Fruit fly (Drosophila melanogaster) whole organism, embryonic: Measurements from ENCODE around the gene IA-2.
A peak's percentile ranks its signal among the peaks of the same experiment; 100 is the strongest.

ENCODE experiments used
- Abd-B ChIP-seq: fragments of 200-800 bp; sonication (Bioruptor generic); optimal IDR thresholded peaks from 2 replicates; lab custom pipeline; 2018; ENCODE audit warnings: missing biosample characterization, mild to moderate bottlenecking, missing genetic modification characterization, moderate library complexity
- Ada2b ChIP-seq: fragments of 200-800 bp; sonication (Bioruptor generic); IDR thresholded peaks from 2 replicates; pipeline ENCODE4 v1.3.6; 2022; ENCODE audit warnings: missing biosample characterization, missing genetic modification characterization
- Aef1 ChIP-seq: fragments of 200-800 bp; sonication (Bioruptor generic); IDR thresholded peaks from 3 replicates; pipeline ENCODE4 v1.3.6; 2022; ENCODE audit warnings: missing biosample characterization, missing genetic modification characterization
- Awh ChIP-seq: fragments of 200-800 bp; sonication (Bioruptor generic); IDR thresholded peaks from 2 replicates; pipeline ENCODE4, ENCODE4 v1.3.6; 2022; ENCODE audit warnings: missing biosample characterization, missing genetic modification characterization
- CG10267 ChIP-seq: fragments of 200-800 bp; sonication (Bioruptor generic); optimal IDR thresholded peaks from 2 replicates; lab custom pipeline; 2018; ENCODE audit warnings: missing biosample characterization, mild to moderate bottlenecking, missing genetic modification characterization, moderate library complexity
- CG10431 ChIP-seq: fragments of 200-800 bp; sonication (Bioruptor generic); optimal IDR thresholded peaks from 3 replicates; lab custom pipeline; 2018; ENCODE audit warnings: missing biosample characterization, mild to moderate bottlenecking, missing genetic modification characterization
- CG11247 ChIP-seq: fragments of 200-800 bp; sonication (Bioruptor generic); IDR thresholded peaks from 2 replicates; pipeline ENCODE4 v1.3.6; 2022; ENCODE audit warnings: missing biosample characterization, missing genetic modification characterization
- CG11456 ChIP-seq: fragments of 200-800 bp; sonication (Bioruptor generic); IDR thresholded peaks from 3 replicates; pipeline ENCODE4 v1.3.6; 2022; ENCODE audit warnings: missing biosample characterization, missing genetic modification characterization
- CG11723 ChIP-seq: fragments of 200-800 bp; sonication (Bioruptor generic); optimal IDR thresholded peaks from 2 replicates; lab custom pipeline; 2017; ENCODE audit warnings: missing biosample characterization, mild to moderate bottlenecking, missing genetic modification characterization
- CG13424 ChIP-seq: fragments of 200-800 bp; sonication (Bioruptor generic); optimal IDR thresholded peaks from 2 replicates; lab custom pipeline; 2019; ENCODE audit warnings: missing biosample characterization, mild to moderate bottlenecking, missing genetic modification characterization, moderate library complexity
- CG14441 ChIP-seq: fragments of 200-800 bp; sonication (Bioruptor generic); IDR thresholded peaks from 2 replicates; pipeline ENCODE4 v1.3.6; 2022; ENCODE audit warnings: missing biosample characterization, missing genetic modification characterization
- CG14667 ChIP-seq: fragments of 200-800 bp; sonication (Bioruptor generic); IDR thresholded peaks from 2 replicates; pipeline ENCODE4 v1.3.6; 2022; ENCODE audit warnings: missing biosample characterization, missing genetic modification characterization
- CG1529 ChIP-seq: fragments of 200-800 bp; sonication (Bioruptor generic); optimal IDR thresholded peaks from 3 replicates; lab custom pipeline; 2018; ENCODE audit warnings: missing biosample characterization, missing genetic modification characterization
- CG15479 ChIP-seq: fragments of 200-800 bp; sonication (Bioruptor generic); optimal IDR thresholded peaks from 3 replicates; lab custom pipeline; 2019; ENCODE audit warnings: missing biosample characterization, mild to moderate bottlenecking, missing genetic modification characterization, moderate library complexity
- CG1647 ChIP-seq: fragments of 200-800 bp; sonication (Bioruptor generic); optimal IDR thresholded peaks from 3 replicates; lab custom pipeline; 2016; ENCODE audit warnings: missing biosample characterization, missing genetic modification characterization
- CG16779 ChIP-seq: fragments of 200-800 bp; sonication (Bioruptor generic); IDR thresholded peaks from 2 replicates; pipeline ENCODE4 v1.3.6; 2022; ENCODE audit warnings: missing biosample characterization, missing genetic modification characterization
- CG16863 ChIP-seq: fragments of 200-800 bp; sonication (Bioruptor generic); optimal IDR thresholded peaks from 3 replicates; lab custom pipeline; 2016; ENCODE audit warnings: missing biosample characterization, missing genetic modification characterization
- CG2678 ChIP-seq: fragments of 200-800 bp; sonication (Bioruptor generic); optimal IDR thresholded peaks from 3 replicates; lab custom pipeline; 2019; ENCODE audit warnings: missing biosample characterization, mild to moderate bottlenecking, missing genetic modification characterization, moderate library complexity
- CG33557 ChIP-seq: fragments of 200-800 bp; sonication (Bioruptor generic); optimal IDR thresholded peaks from 2 replicates; lab custom pipeline; 2019; ENCODE audit warnings: missing biosample characterization, mild to moderate bottlenecking, missing genetic modification characterization, moderate library complexity
- CG3726 ChIP-seq: fragments of 200-800 bp; sonication (Bioruptor generic); IDR thresholded peaks from 3 replicates; pipeline ENCODE4, ENCODE4 v1.3.6; 2022; ENCODE audit warnings: missing biosample characterization, missing genetic modification characterization
- CG42726 ChIP-seq: fragments of 200-800 bp; sonication (Bioruptor generic); IDR thresholded peaks from 2 replicates; pipeline ENCODE4 v1.3.6; 2022; ENCODE audit warnings: missing biosample characterization, missing genetic modification characterization; ENCODE audit not compliant: partially characterized antibody
- CG43689 ChIP-seq: fragments of 200-800 bp; sonication (Bioruptor generic); IDR thresholded peaks from 2 replicates; pipeline ENCODE4 v1.3.6; 2022; ENCODE audit warnings: missing biosample characterization, missing genetic modification characterization
- CG6254 ChIP-seq: fragments of 200-800 bp; sonication (Bioruptor generic); optimal IDR thresholded peaks from 3 replicates; lab custom pipeline; 2017; ENCODE audit warnings: mild to moderate bottlenecking, missing biosample characterization, missing genetic modification reagents, missing genetic modification characterization
- CG6765 ChIP-seq: fragments of 200-800 bp; sonication (Bioruptor generic); optimal IDR thresholded peaks from 3 replicates; lab custom pipeline; 2017; ENCODE audit warnings: missing biosample characterization, mild to moderate bottlenecking, missing genetic modification characterization
- CG7372 ChIP-seq: fragments of 200-800 bp; sonication (Bioruptor generic); IDR thresholded peaks from 2 replicates; pipeline ENCODE4 v1.3.6; 2022; ENCODE audit warnings: missing biosample characterization, missing genetic modification characterization
- CG8924 ChIP-seq: fragments of 200-800 bp; optimal IDR thresholded peaks from 3 replicates; lab custom pipeline; 2019; ENCODE audit warnings: missing biosample characterization, mild to moderate bottlenecking, missing genetic modification characterization, moderate library complexity
- CG9932 ChIP-seq: fragments of 200-800 bp; sonication (Bioruptor generic); IDR thresholded peaks from 2 replicates; pipeline ENCODE4 v1.3.6; 2022; ENCODE audit warnings: missing biosample characterization, missing genetic modification characterization
- CkIIα-i1 ChIP-seq: fragments of 200-800 bp; sonication (Bioruptor generic); IDR thresholded peaks from 2 replicates; pipeline ENCODE4 v1.3.6; 2022; ENCODE audit warnings: missing biosample characterization, missing genetic modification characterization
- Dip2 ChIP-seq: fragments of 200-800 bp; sonication (Bioruptor generic); IDR thresholded peaks from 2 replicates; pipeline ENCODE4 v1.3.6; 2022; ENCODE audit warnings: missing biosample characterization, missing genetic modification characterization
- Dref ChIP-seq: fragments of 200-800 bp; sonication (Bioruptor generic); IDR thresholded peaks from 2 replicates; pipeline ENCODE4 v1.3.6; 2022; ENCODE audit warnings: missing biosample characterization, missing genetic modification characterization
- Fer3 ChIP-seq: fragments of 200-800 bp; sonication (Bioruptor generic); optimal IDR thresholded peaks from 2 replicates; lab custom pipeline; 2018; ENCODE audit warnings: missing biosample characterization, mild to moderate bottlenecking, missing genetic modification characterization, moderate library complexity
- H15 ChIP-seq: fragments of 200-800 bp; sonication (Bioruptor generic); IDR thresholded peaks from 3 replicates; pipeline ENCODE4 v1.3.6; 2022; ENCODE audit warnings: missing biosample characterization, missing genetic modification characterization
- Hand ChIP-seq: fragments of 200-800 bp; sonication (Bioruptor generic); optimal IDR thresholded peaks from 2 replicates; lab custom pipeline; 2017; ENCODE audit warnings: mild to moderate bottlenecking, missing biosample characterization, missing genetic modification reagents, missing genetic modification characterization
- Nf-YB ChIP-seq: fragments of 200-800 bp; sonication (Bioruptor generic); optimal IDR thresholded peaks from 3 replicates; lab custom pipeline; 2019; ENCODE audit warnings: missing biosample characterization, mild to moderate bottlenecking, missing genetic modification characterization, moderate library complexity
- Optix ChIP-seq: fragments of 200-800 bp; sonication (Bioruptor generic); IDR thresholded peaks from 3 replicates; pipeline ENCODE4 v1.3.6; 2022; ENCODE audit warnings: missing biosample characterization, missing genetic modification characterization
- TFAM ChIP-seq: fragments of 200-800 bp; sonication (Bioruptor generic); optimal IDR thresholded peaks from 2 replicates; lab custom pipeline; 2017; ENCODE audit warnings: missing biosample characterization, missing genetic modification characterization, inconsistent platforms
- abd-A ChIP-seq: fragments of 200-800 bp; sonication (Bioruptor generic); optimal IDR thresholded peaks from 3 replicates; lab custom pipeline; 2019; ENCODE audit warnings: missing biosample characterization, mild to moderate bottlenecking, missing genetic modification characterization, moderate library complexity
- bcd ChIP-seq: fragments of 200-800 bp; sonication (Bioruptor generic); optimal IDR thresholded peaks from 2 replicates; lab custom pipeline; 2017; ENCODE audit warnings: missing biosample characterization, mild to moderate bottlenecking, missing genetic modification characterization
- bowl ChIP-seq: fragments of 200-800 bp; sonication (Bioruptor generic); IDR thresholded peaks from 2 replicates; pipeline ENCODE4 v1.3.6; 2022; ENCODE audit warnings: missing biosample characterization, missing genetic modification characterization
- cg ChIP-seq: fragments of 200-800 bp; sonication (Bioruptor generic); optimal IDR thresholded peaks from 3 replicates; lab custom pipeline; 2019; ENCODE audit warnings: missing biosample characterization, mild to moderate bottlenecking, missing genetic modification characterization, moderate library complexity
- esg ChIP-seq: fragments of 200-800 bp; sonication (Bioruptor generic); conservative IDR thresholded peaks from 2 replicates; pipeline ENCODE4 v1.3.6; 2022; ENCODE audit warnings: missing biosample characterization, missing genetic modification characterization
- ewg ChIP-seq: fragments of 200-800 bp; sonication (Bioruptor generic); optimal IDR thresholded peaks from 3 replicates; lab custom pipeline; 2017; ENCODE audit warnings: mild to moderate bottlenecking, missing biosample characterization, missing genetic modification reagents, missing genetic modification characterization
- eyg ChIP-seq: fragments of 200-800 bp; sonication (Bioruptor generic); optimal IDR thresholded peaks from 3 replicates; lab custom pipeline; 2016; ENCODE audit warnings: missing biosample characterization, missing genetic modification characterization
- nerfin-1 ChIP-seq: fragments of 200-800 bp; sonication (Bioruptor generic); optimal IDR thresholded peaks from 3 replicates; lab custom pipeline; 2019; ENCODE audit warnings: missing biosample characterization, mild to moderate bottlenecking, missing genetic modification characterization, moderate library complexity
- oc ChIP-seq: fragments of 200-800 bp; sonication (Bioruptor generic); optimal IDR thresholded peaks from 2 replicates; lab custom pipeline; 2018; ENCODE audit warnings: missing biosample characterization, mild to moderate bottlenecking, missing genetic modification characterization, moderate library complexity
- phol ChIP-seq: fragments of 200-800 bp; sonication (Bioruptor generic); optimal IDR thresholded peaks from 3 replicates; lab custom pipeline; 2018; ENCODE audit warnings: missing biosample characterization, mild to moderate bottlenecking, missing genetic modification characterization, moderate library complexity
- sens-2 ChIP-seq: fragments of 200-800 bp; sonication (Bioruptor generic); IDR thresholded peaks from 2 replicates; pipeline ENCODE4 v1.3.6; 2022; ENCODE audit warnings: missing biosample characterization, missing genetic modification characterization
- sisA ChIP-seq: fragments of 200-800 bp; sonication (Bioruptor generic); IDR thresholded peaks from 2 replicates; pipeline ENCODE4 v1.3.6; 2022; ENCODE audit warnings: missing biosample characterization, missing genetic modification characterization
- slbo ChIP-seq: fragments of 200-800 bp; sonication (Bioruptor generic); IDR thresholded peaks from 2 replicates; pipeline ENCODE4 v1.3.6; 2022; ENCODE audit warnings: missing biosample characterization, missing genetic modification characterization
- stc ChIP-seq: fragments of 200-800 bp; sonication (Bioruptor generic); IDR thresholded peaks from 2 replicates; pipeline ENCODE4 v1.3.6; 2022; ENCODE audit warnings: missing biosample characterization, missing genetic modification characterization
- sug ChIP-seq: fragments of 200-800 bp; optimal IDR thresholded peaks from 2 replicates; lab custom pipeline; 2019; ENCODE audit warnings: missing biosample characterization, mild to moderate bottlenecking, missing genetic modification characterization, moderate library complexity
- tna ChIP-seq: fragments of 200-800 bp; sonication (Bioruptor generic); IDR thresholded peaks from 2 replicates; pipeline ENCODE4 v1.3.6; 2022; ENCODE audit warnings: missing biosample characterization, missing genetic modification characterization; ENCODE audit not compliant: partially characterized antibody

IA-2 gene

DNA sequence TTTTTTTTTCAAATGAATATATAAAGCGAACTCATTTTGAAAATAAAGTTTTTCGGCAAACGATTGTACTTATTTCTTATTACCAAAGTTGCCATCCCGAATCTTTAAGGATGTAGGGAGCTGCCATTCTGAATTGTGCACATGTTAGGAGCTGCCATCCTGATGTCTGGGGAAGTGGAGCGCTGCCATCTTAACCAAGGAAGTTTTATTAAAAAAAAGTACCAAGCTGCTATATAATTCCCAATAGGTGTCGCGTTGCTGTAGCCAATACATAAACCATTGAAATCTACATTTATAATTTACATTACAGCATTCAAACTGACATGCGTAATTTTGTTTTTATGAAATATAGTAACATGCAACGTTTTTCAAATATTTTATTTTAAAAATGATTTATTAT is 41.3 kb downstream of the IA-2 start (continued):
- TF ChIP-seq CG1529 (GFP tag; lab: Kevin White, UChicago), result no peak
- TF ChIP-seq CG33557 (GFP tag; lab: Kevin White, UChicago), result no peak
- no peak for TF ChIP-seq abd-A (tag; lab: Kevin White, UChicago)
- no peak for TF ChIP-seq oc (tag; lab: Kevin White, UChicago)
- peak; percentile 39 for TF ChIP-seq CG9932 (GFP tag; lab: Robert Waterston, UW)
- no peak for TF ChIP-seq Hand (GFP tag; lab: Kevin White, UChicago)
- TF ChIP-seq CG3726, result no peak
- no peak for TF ChIP-seq CG16863 (GFP tag; lab: Kevin White, UChicago)
- TF ChIP-seq CG6765 (GFP tag; lab: Kevin White, UChicago), result no peak
- TF ChIP-seq CG8924 (tag; lab: Kevin White, UChicago), result no peak
- TF ChIP-seq phol (tag; lab: Kevin White, UChicago), result peak; percentile 5
- TF ChIP-seq sens-2 (GFP tag; lab: Robert Waterston, UW), result no peak
- TF ChIP-seq Optix (GFP tag; lab: Robert Waterston, UW), result no peak
- TF ChIP-seq Nf-YB (GFP tag; lab: Kevin White, UChicago), result no peak
- no peak for TF ChIP-seq H15
- TF ChIP-seq slbo (GFP tag; lab: Robert Waterston, UW), result no peak
- TF ChIP-seq CkIIα-i1 (GFP tag; lab: Robert Waterston, UW), result no peak
- no peak for TF ChIP-seq eyg (GFP tag; lab: Kevin White, UChicago)
- no peak for TF ChIP-seq CG43689 (GFP tag; lab: Robert Waterston, UW)
- no peak for TF ChIP-seq CG16779 (GFP tag; lab: Robert Waterston, UW)
- no peak for TF ChIP-seq CG14667
- no peak for TF ChIP-seq sisA
- no peak for TF ChIP-seq Aef1 (GFP tag; lab: Robert Waterston, UW)
- no peak for TF ChIP-seq Dref (GFP tag; lab: Robert Waterston, UW)
- no peak for TF ChIP-seq Abd-B (GFP tag; lab: Kevin White, UChicago)
- no peak for TF ChIP-seq Dip2 (GFP tag; lab: Robert Waterston, UW)
- 0 out of 3 replicates have a peak, but pooled peaks have one; percentile 24 for TF ChIP-seq CG11456 (GFP tag; lab: Robert Waterston, UW)
- no peak for TF ChIP-seq CG13424 (tag; lab: Kevin White, UChicago)
- TF ChIP-seq CG6254, result no peak
- peak; percentile 18 for TF ChIP-seq ewg
- no peak for TF ChIP-seq bowl (GFP tag; lab: Robert Waterston, UW)
- no peak for TF ChIP-seq tna
- TF ChIP-seq bcd (GFP tag; lab: Kevin White, UChicago), result no peak
- no peak for TF ChIP-seq CG11723
- no peak for TF ChIP-seq CG2678 (tag; lab: Kevin White, UChicago)
- no peak for TF ChIP-seq CG14441 (GFP tag; lab: Robert Waterston, UW)
- TF ChIP-seq esg, result no peak
- TF ChIP-seq nerfin-1 (tag; lab: Kevin White, UChicago), result no peak
- no peak for TF ChIP-seq cg (GFP tag; lab: Kevin White, UChicago)
- no peak for TF ChIP-seq CG11247 (GFP tag; lab: Robert Waterston, UW)
- no peak for TF ChIP-seq TFAM (GFP tag; lab: Kevin White, UChicago)
- no peak for TF ChIP-seq CG10431
- no peak for TF ChIP-seq Fer3 (tag; lab: Kevin White, UChicago)
- no peak for TF ChIP-seq CG1647 (GFP tag; lab: Kevin White, UChicago)
- peak; percentile 76 for TF ChIP-seq CG42726 (GFP tag; lab: Robert Waterston, UW)
- peak; percentile 12 for TF ChIP-seq CG10267 (tag; lab: Kevin White, UChicago)
- no peak for TF ChIP-seq stc (GFP tag; lab: Robert Waterston, UW)
- TF ChIP-seq Awh (GFP tag; lab: Robert Waterston, UW), result no peak
- TF ChIP-seq CG7372 (GFP tag; lab: Robert Waterston, UW), result no peak
- peak; percentile 9 for TF ChIP-seq sug (tag; lab: Kevin White, UChicago)
- no peak for TF ChIP-seq CG15479 (GFP tag; lab: Kevin White, UChicago)
- TF ChIP-seq Ada2b, result no peak
